Fruit fly (Drosophila melanogaster) whole organism, embryonic: ENCODE data around the gene rau.
A peak's percentile ranks its signal among the peaks of the same experiment; 100 is the strongest.

ENCODE experiments used
- Atf-2 ChIP-seq: fragments of 200-800 bp; sonication (Bioruptor generic); optimal IDR thresholded peaks from 2 replicates; lab custom pipeline; 2016; ENCODE audit warnings: missing biosample characterization, missing genetic modification characterization
- Blimp-1 ChIP-seq: fragments of 200-800 bp; sonication (Bioruptor generic); optimal IDR thresholded peaks from 3 replicates; lab custom pipeline; 2018; ENCODE audit warnings: missing biosample characterization, missing genetic modification characterization, mild to moderate bottlenecking, moderate library complexity, missing genetic modification reagents
- CG10321 ChIP-seq: fragments of 200-800 bp; sonication (Bioruptor generic); IDR thresholded peaks from 2 replicates; pipeline ENCODE4 v1.3.6; 2022; ENCODE audit warnings: missing biosample characterization, missing genetic modification characterization
- CG10654 ChIP-seq: fragments of 200-800 bp; sonication (Bioruptor generic); optimal IDR thresholded peaks from 2 replicates; lab custom pipeline; 2016; ENCODE audit warnings: missing biosample characterization, missing genetic modification characterization
- CG11093 ChIP-seq: fragments of 200-800 bp; sonication (Bioruptor generic); IDR thresholded peaks from 3 replicates; pipeline ENCODE4 v1.3.6; 2022; ENCODE audit warnings: missing biosample characterization, missing genetic modification characterization
- CG2202 ChIP-seq: fragments of 200-800 bp; sonication (Bioruptor generic); optimal IDR thresholded peaks from 2 replicates; lab custom pipeline; 2018; ENCODE audit warnings: missing biosample characterization, mild to moderate bottlenecking, missing genetic modification characterization
- CG2712 ChIP-seq: fragments of 200-800 bp; optimal IDR thresholded peaks from 3 replicates; lab custom pipeline; 2019; ENCODE audit warnings: missing biosample characterization, mild to moderate bottlenecking, missing genetic modification characterization, moderate library complexity
- CG4854 ChIP-seq: fragments of 200-800 bp; sonication (Bioruptor generic); optimal IDR thresholded peaks from 2 replicates; lab custom pipeline; 2016; ENCODE audit warnings: missing biosample characterization, missing genetic modification characterization, inconsistent platforms
- CG6791 ChIP-seq: fragments of 200-800 bp; sonication (Bioruptor generic); IDR thresholded peaks from 3 replicates; pipeline ENCODE4 v1.3.6; 2022; ENCODE audit warnings: missing biosample characterization, missing genetic modification characterization; ENCODE audit not compliant: partially characterized antibody
- CG7963 ChIP-seq: fragments of 200-800 bp; sonication (Bioruptor generic); IDR thresholded peaks from 3 replicates; pipeline ENCODE4 v1.3.6; 2022; ENCODE audit warnings: missing biosample characterization, missing genetic modification characterization; ENCODE audit not compliant: partially characterized antibody
- CG8290 ChIP-seq, 3 experiments: fragments of 200-800 bp; sonication (Bioruptor generic); optimal IDR thresholded peaks; 2 replicates each; lab custom pipeline; 2016 to 2019; ENCODE audit warnings: missing biosample characterization in 3 of 3, missing genetic modification characterization in 3 of 3, mild to moderate bottlenecking in 2 of 3, moderate library complexity in 1 of 3
- CG8388 ChIP-seq: fragments of 200-800 bp; sonication (Bioruptor generic); optimal IDR thresholded peaks from 2 replicates; lab custom pipeline; 2019; ENCODE audit warnings: missing biosample characterization, mild to moderate bottlenecking, missing genetic modification characterization, moderate library complexity
- CG8765 ChIP-seq: fragments of 200-800 bp; sonication (Bioruptor generic); IDR thresholded peaks from 2 replicates; pipeline ENCODE4 v1.3.6; 2022; ENCODE audit warnings: missing biosample characterization, missing genetic modification characterization
- CG9609 ChIP-seq: fragments of 200-800 bp; sonication (Bioruptor generic); optimal IDR thresholded peaks from 3 replicates; lab custom pipeline; 2016; ENCODE audit warnings: missing biosample characterization, missing genetic modification characterization
- CTCF ChIP-seq: fragments of 200-800 bp; sonication (Bioruptor generic); optimal IDR thresholded peaks from 2 replicates; lab custom pipeline; 2017; ENCODE audit warnings: missing biosample characterization, mild to moderate bottlenecking, missing genetic modification characterization, moderate library complexity
- Camta ChIP-seq: fragments of 200-800 bp; sonication (Bioruptor generic); optimal IDR thresholded peaks from 2 replicates; lab custom pipeline; 2016; ENCODE audit warnings: missing biosample characterization, missing genetic modification characterization
- Chrac-16 ChIP-seq: fragments of 200-800 bp; sonication (Bioruptor generic); optimal IDR thresholded peaks from 3 replicates; lab custom pipeline; 2016; ENCODE audit warnings: missing biosample characterization, missing genetic modification characterization
- Deaf1 ChIP-seq: fragments of 200-800 bp; optimal IDR thresholded peaks from 3 replicates; lab custom pipeline; 2019; ENCODE audit warnings: missing biosample characterization, mild to moderate bottlenecking, missing genetic modification characterization, moderate library complexity
- Ets65A ChIP-seq: fragments of 200-800 bp; sonication (Bioruptor generic); peaks from one replicate; lab custom pipeline; 2016; ENCODE audit warnings: missing biosample characterization, missing genetic modification characterization
- HLH4C ChIP-seq: fragments of 200-800 bp; sonication (Bioruptor generic); IDR thresholded peaks from 3 replicates; pipeline ENCODE4 v1.3.6; 2022; ENCODE audit warnings: missing biosample characterization, missing genetic modification characterization; ENCODE audit not compliant: partially characterized antibody
- HmgZ ChIP-seq: fragments of 200-800 bp; sonication (Bioruptor generic); optimal IDR thresholded peaks from 2 replicates; lab custom pipeline; 2018; ENCODE audit warnings: missing biosample characterization, mild to moderate bottlenecking, missing genetic modification characterization
- Hr51 ChIP-seq, 2 experiments: fragments of 200-800 bp; sonication (Bioruptor generic); optimal IDR thresholded peaks; 2 replicates in 1 of 2; 3 replicates in 1 of 2; lab custom pipeline; 2016 to 2018; ENCODE audit warnings: missing biosample characterization in 2 of 2, missing genetic modification characterization in 2 of 2, mild to moderate bottlenecking in 1 of 2, moderate library complexity in 1 of 2
- Myb ChIP-seq: fragments of 200-800 bp; sonication (Bioruptor generic); optimal IDR thresholded peaks from 2 replicates; lab custom pipeline; 2016; ENCODE audit warnings: missing biosample characterization, missing genetic modification characterization
- Optix ChIP-seq: fragments of 200-800 bp; sonication (Bioruptor generic); IDR thresholded peaks from 3 replicates; pipeline ENCODE4 v1.3.6; 2022; ENCODE audit warnings: missing biosample characterization, missing genetic modification characterization
- Scr ChIP-seq: fragments of 200-800 bp; sonication (Bioruptor generic); IDR thresholded peaks from 2 replicates; pipeline ENCODE4 v1.3.6; 2022; ENCODE audit warnings: missing biosample characterization, missing genetic modification characterization; ENCODE audit not compliant: partially characterized antibody
- Sry-β ChIP-seq: fragments of 200-800 bp; sonication (Bioruptor generic); optimal IDR thresholded peaks from 2 replicates; lab custom pipeline; 2018; ENCODE audit warnings: missing biosample characterization, mild to moderate bottlenecking, missing genetic modification characterization, moderate library complexity
- abd-A ChIP-seq: fragments of 200-800 bp; sonication (Bioruptor generic); optimal IDR thresholded peaks from 3 replicates; lab custom pipeline; 2019; ENCODE audit warnings: missing biosample characterization, mild to moderate bottlenecking, missing genetic modification characterization, moderate library complexity
- chinmo ChIP-seq: fragments of 200-800 bp; sonication (Bioruptor generic); IDR thresholded peaks from 4 replicates; pipeline ENCODE4 v1.3.6; 2022; ENCODE audit warnings: missing biosample characterization, missing genetic modification characterization; ENCODE audit not compliant: partially characterized antibody
- da ChIP-seq: fragments of 200-800 bp; sonication (Bioruptor generic); optimal IDR thresholded peaks from 2 replicates; lab custom pipeline; 2016; ENCODE audit warnings: missing biosample characterization, missing genetic modification characterization
- dm ChIP-seq: fragments of 200-800 bp; sonication (Bioruptor generic); optimal IDR thresholded peaks from 3 replicates; lab custom pipeline; 2016; ENCODE audit warnings: missing biosample characterization, missing genetic modification characterization
- dpn ChIP-seq, 2 experiments: fragments of 200-800 bp; sonication (Bioruptor generic); optimal IDR thresholded peaks; 3 replicates each; lab custom pipeline; 2016; ENCODE audit warnings: missing biosample characterization in 2 of 2, missing genetic modification characterization in 2 of 2
- emc ChIP-seq: fragments of 200-800 bp; sonication (Bioruptor generic); optimal IDR thresholded peaks from 2 replicates; lab custom pipeline; 2016; ENCODE audit warnings: missing biosample characterization, missing genetic modification characterization
- fd102C ChIP-seq: fragments of 200-800 bp; sonication (Bioruptor generic); optimal IDR thresholded peaks from 2 replicates; lab custom pipeline; 2018; ENCODE audit warnings: missing biosample characterization, mild to moderate bottlenecking, missing genetic modification characterization, moderate library complexity
- fd64A ChIP-seq: fragments of 200-800 bp; sonication (Bioruptor generic); optimal IDR thresholded peaks from 3 replicates; lab custom pipeline; 2018; ENCODE audit warnings: missing biosample characterization, mild to moderate bottlenecking, missing genetic modification characterization
- gce ChIP-seq: fragments of 200-800 bp; sonication (Bioruptor generic); IDR thresholded peaks from 3 replicates; pipeline ENCODE4 v1.3.6; 2022; ENCODE audit warnings: missing biosample characterization, missing genetic modification characterization
- hb ChIP-seq: fragments of 200-800 bp; sonication (Bioruptor generic); IDR thresholded peaks from 3 replicates; pipeline ENCODE4 v1.3.6; 2022; ENCODE audit warnings: missing biosample characterization, missing genetic modification characterization; ENCODE audit not compliant: partially characterized antibody
- inv ChIP-seq: fragments of 200-800 bp; sonication (Bioruptor generic); IDR thresholded peaks from 2 replicates; pipeline ENCODE4 v1.3.6; 2022; ENCODE audit warnings: missing biosample characterization, missing genetic modification characterization; ENCODE audit not compliant: partially characterized antibody
- luna ChIP-seq: fragments of 200-800 bp; sonication (Bioruptor generic); optimal IDR thresholded peaks from 2 replicates; lab custom pipeline; 2016; ENCODE audit warnings: missing biosample characterization, missing genetic modification characterization
- repo ChIP-seq: fragments of 200-800 bp; sonication (Bioruptor generic); optimal IDR thresholded peaks from 2 replicates; lab custom pipeline; 2016; ENCODE audit warnings: missing biosample characterization, missing genetic modification characterization
- rib ChIP-seq: fragments of 200-800 bp; sonication (Bioruptor generic); IDR thresholded peaks from 2 replicates; pipeline ENCODE4 v1.3.6; 2022; ENCODE audit warnings: missing biosample characterization, missing genetic modification characterization
- salm ChIP-seq: fragments of 200-800 bp; sonication (Bioruptor generic); optimal IDR thresholded peaks from 2 replicates; lab custom pipeline; 2018; ENCODE audit warnings: missing biosample characterization, mild to moderate bottlenecking, missing genetic modification characterization
- sc ChIP-seq, 3 experiments: fragments of >200 bp in 2 of 3; fragments of 200-800 bp in 1 of 3; sonication (Bioruptor generic) in 1 of 3; optimal IDR thresholded peaks; 2 replicates in 2 of 3; 3 replicates in 1 of 3; lab custom pipeline; 2017; ENCODE audit warnings: mild to moderate bottlenecking in 1 of 3, missing biosample characterization in 1 of 3, missing genetic modification characterization in 1 of 3, missing genetic modification reagents in 1 of 3
- sd ChIP-seq: fragments of 200-800 bp; sonication (Bioruptor generic); optimal IDR thresholded peaks from 3 replicates; lab custom pipeline; 2018; ENCODE audit warnings: missing biosample characterization, mild to moderate bottlenecking, missing genetic modification characterization, moderate library complexity
- slbo ChIP-seq: fragments of 200-800 bp; sonication (Bioruptor generic); IDR thresholded peaks from 2 replicates; pipeline ENCODE4 v1.3.6; 2022; ENCODE audit warnings: missing biosample characterization, missing genetic modification characterization
- slou ChIP-seq: fragments of 200-800 bp; sonication (Bioruptor generic); optimal IDR thresholded peaks from 3 replicates; lab custom pipeline; 2016; ENCODE audit warnings: missing biosample characterization, missing genetic modification characterization
- tio ChIP-seq: fragments of 200-800 bp; sonication (Bioruptor generic); optimal IDR thresholded peaks from 2 replicates; lab custom pipeline; 2017; ENCODE audit warnings: missing biosample characterization, missing genetic modification characterization, inconsistent platforms
- ttk ChIP-seq: fragments of 200-800 bp; sonication (Bioruptor generic); IDR thresholded peaks from 2 replicates; pipeline ENCODE4 v2.1.2; 2022; ENCODE audit warnings: missing biosample characterization, missing genetic modification characterization

rau gene

dm6 chr2L:5906893-5907850 is 27.9 kb upstream of the rau start, which contains the start of gene bchs (continued):
- TF ChIP-seq CG8290 (GFP tag; optimal IDR thresholded peaks at IDR 0.05; lab: Kevin White, UChicago) (peak; percentile 29), CG8290 (tag; optimal IDR thresholded peaks at IDR 0.05; lab: Kevin White, UChicago) (peak; percentile 82 to 83), Atf-2 (GFP tag; lab: Kevin White, UChicago) (peak; percentile 79), gce (GFP tag; lab: Robert Waterston, UW) (peak; percentile 93), slbo (GFP tag; lab: Robert Waterston, UW) (peak; percentile 51; the same call in 1 of the 2 replicates), CG6791 (GFP tag; lab: Robert Waterston, UW) (peak; percentile 38; the same call in 1 of the 3 replicates), CG9609 (GFP tag; lab: Kevin White, UChicago) (peak; percentile 33), luna (GFP tag; lab: Kevin White, UChicago) (peak; percentile 78), Hr51 (GFP tag; optimal IDR thresholded peaks at IDR 0.05; lab: Kevin White, UChicago) (peak in 1 of 2 experiments; percentile 72), sd (tag; lab: Kevin White, UChicago) (peak; percentile 87), HLH4C (GFP tag; lab: Robert Waterston, UW) (no peak), HmgZ (tag; lab: Kevin White, UChicago) (peak; percentile 96), da (GFP tag; lab: Kevin White, UChicago) (peak; percentile 87), hb (GFP tag; lab: Robert Waterston, UW) (no peak), chinmo (GFP tag; lab: Robert Waterston, UW) (0 out of 4 replicates have a peak, but pooled peaks have one; percentile 69), CG2712 (tag; lab: Kevin White, UChicago) (no peak), fd102C (GFP tag; lab: Kevin White, UChicago) (peak; percentile 79), CG8765 (GFP tag; lab: Robert Waterston, UW) (no peak), tio (GFP tag; lab: Kevin White, UChicago) (peak; percentile 72), CG11093 (GFP tag; lab: Robert Waterston, UW) (peak; percentile 54; the same call in 1 of the 3 replicates), Chrac-16 (GFP tag; lab: Kevin White, UChicago) (peak; percentile 32), inv (GFP tag; lab: Robert Waterston, UW) (no peak), emc (GFP tag; lab: Kevin White, UChicago) (no peak), ttk (GFP tag; lab: Robert Waterston, UW) (no peak), Scr (GFP tag; lab: Robert Waterston, UW) (peak; percentile 38; the same call in 1 of the 2 replicates), fd64A (GFP tag; lab: Kevin White, UChicago) (peak; percentile 98), salm (tag; lab: Kevin White, UChicago) (peak; percentile 93), CG2202 (peak; percentile 95), dpn (GFP tag; optimal IDR thresholded peaks at IDR 0.05; lab: Kevin White, UChicago) (peak; percentile 74 to 83), dm (GFP tag; lab: Kevin White, UChicago) (peak; percentile 61), Myb (GFP tag; lab: Kevin White, UChicago) (peak; percentile 36), slou (GFP tag; lab: Kevin White, UChicago) (no peak), CG4854 (GFP tag; lab: Kevin White, UChicago) (no peak), CTCF (GFP tag; lab: Kevin White, UChicago) (peak; percentile 60), sc (optimal IDR thresholded peaks at IDR 0.05; lab: Kevin White, UChicago) (no peak), sc (GFP tag; optimal IDR thresholded peaks at IDR 0.05; lab: Kevin White, UChicago) (peak; percentile 88), CG10321 (GFP tag; lab: Robert Waterston, UW) (peak; percentile 66), Blimp-1 (GFP tag; lab: Kevin White, UChicago) (peak; percentile 84), Sry-β (peak; percentile 40), Deaf1 (tag; lab: Kevin White, UChicago) (peak; percentile 65), CG7963 (GFP tag; lab: Robert Waterston, UW) (no peak), CG10654 (GFP tag; lab: Kevin White, UChicago) (peak; percentile 79), rib (peak; percentile 91), repo (GFP tag; lab: Kevin White, UChicago) (peak; percentile 71), Ets65A (GFP tag; lab: Kevin White, UChicago) (peak; percentile 90), CG8388 (GFP tag; lab: Kevin White, UChicago) (peak; percentile 65), abd-A (tag; lab: Kevin White, UChicago) (no peak), Camta (peak; percentile 82), Optix (GFP tag; lab: Robert Waterston, UW) (no peak; the same call in 2 of the 3 replicates)
